Fruit fly (Drosophila melanogaster) whole organism, wandering third instar larva: ENCODE results near the gene CG33333.

Experiments
- Abd-B ChIP-seq: fragments of >200 bp; optimal IDR thresholded peaks from 2 replicates; lab custom pipeline; 2017; ENCODE audit warnings: missing biosample characterization, missing genetic modification characterization
- CG32264 ChIP-seq: fragments of 200-800 bp; sonication (Bioruptor generic); optimal IDR thresholded peaks from 2 replicates; lab custom pipeline; 2016; ENCODE audit warnings: missing biosample characterization, missing genetic modification characterization
- CG9705 ChIP-seq: fragments of 200-800 bp; sonication (Bioruptor generic); optimal IDR thresholded peaks from 2 replicates; lab custom pipeline; 2018; ENCODE audit warnings: missing biosample characterization, mild to moderate bottlenecking, missing genetic modification characterization
- CrebA ChIP-seq: fragments of 200-800 bp; sonication (Bioruptor generic); optimal IDR thresholded peaks from 2 replicates; lab custom pipeline; 2016; ENCODE audit warnings: missing biosample characterization, mild to moderate bottlenecking, missing genetic modification characterization, borderline replicate concordance
- Dfd ChIP-seq: fragments of >200 bp; optimal IDR thresholded peaks from 2 replicates; lab custom pipeline; 2017; ENCODE audit warnings: missing biosample characterization, missing genetic modification characterization
- Dif ChIP-seq: fragments of 200-275, 200-300 bp; sonication (Bioruptor generic); optimal IDR thresholded peaks from 2 replicates; lab custom pipeline; 2018; ENCODE audit warnings: missing biosample characterization, missing genetic modification characterization; ENCODE audit not compliant: partially characterized antibody
- GATAd ChIP-seq: sonication (Bioruptor generic); optimal IDR thresholded peaks from 2 replicates; lab custom pipeline; 2016; ENCODE audit warnings: missing biosample characterization, missing genetic modification characterization
- HLH106 ChIP-seq: fragments of 200-800 bp; optimal IDR thresholded peaks from 3 replicates; lab custom pipeline; 2019; ENCODE audit warnings: missing biosample characterization, mild to moderate bottlenecking, missing genetic modification characterization, moderate library complexity
- Hnf4 ChIP-seq: fragments of 200-800 bp; sonication (Bioruptor generic); optimal IDR thresholded peaks from 2 replicates; lab custom pipeline; 2016; ENCODE audit warnings: missing biosample characterization, mild to moderate bottlenecking, missing genetic modification characterization
- Hr78 ChIP-seq: fragments of >200 bp; optimal IDR thresholded peaks from 2 replicates; lab custom pipeline; 2017; ENCODE audit warnings: missing biosample characterization, missing genetic modification characterization
- Hr83 ChIP-seq: fragments of 200-300 bp; sonication (Bioruptor generic); optimal IDR thresholded peaks from 2 replicates; lab custom pipeline; 2016; ENCODE audit warnings: missing biosample characterization, mild to moderate bottlenecking, missing genetic modification characterization, moderate library complexity; ENCODE audit not compliant: poor library complexity, severe bottlenecking
- Jra ChIP-seq: sonication (Bioruptor generic); optimal IDR thresholded peaks from 2 replicates; lab custom pipeline; 2016; ENCODE audit warnings: missing biosample characterization, missing genetic modification characterization
- Mio ChIP-seq: sonication (Bioruptor generic); optimal IDR thresholded peaks from 2 replicates; lab custom pipeline; 2016; ENCODE audit warnings: missing biosample characterization, missing genetic modification characterization
- Myc ChIP-seq: fragments of >200 bp; optimal IDR thresholded peaks from 2 replicates; lab custom pipeline; 2017
- N ChIP-seq: fragments of >200 bp; optimal IDR thresholded peaks from 2 replicates; lab custom pipeline; 2018; ENCODE audit warnings: missing biosample characterization, missing external identifiers, missing genetic modification characterization
- OdsH ChIP-seq: fragments of 200-800 bp; sonication (Bioruptor generic); optimal IDR thresholded peaks from 2 replicates; lab custom pipeline; 2016; ENCODE audit warnings: missing biosample characterization, mild to moderate bottlenecking, missing genetic modification characterization
- Rel ChIP-seq, 2 experiments: fragments of 200-800 bp; sonication (Bioruptor generic) in 1 of 2; optimal IDR thresholded peaks; 2 replicates in 1 of 2; 3 replicates in 1 of 2; lab custom pipeline; 2016 to 2019; ENCODE audit warnings: mild to moderate bottlenecking in 2 of 2, missing biosample characterization in 2 of 2, missing genetic modification characterization in 2 of 2, moderate library complexity in 1 of 2
- Sp1 ChIP-seq: fragments of 200-800 bp; sonication (Bioruptor generic); optimal IDR thresholded peaks from 3 replicates; lab custom pipeline; 2019; ENCODE audit warnings: missing biosample characterization, mild to moderate bottlenecking, missing genetic modification characterization, moderate library complexity
- Vsx2 ChIP-seq: fragments of 200-300, 225-300 bp; sonication (Bioruptor generic); optimal IDR thresholded peaks from 2 replicates; lab custom pipeline; 2018; ENCODE audit warnings: missing biosample characterization, missing genetic modification characterization; ENCODE audit not compliant: partially characterized antibody
- br ChIP-seq: fragments of 200-800 bp; sonication (Bioruptor generic); optimal IDR thresholded peaks from 2 replicates; lab custom pipeline; 2016; ENCODE audit warnings: missing biosample characterization, missing genetic modification characterization
- brk ChIP-seq: fragments of 200-800 bp; sonication (Bioruptor generic); optimal IDR thresholded peaks from 2 replicates; lab custom pipeline; 2016; ENCODE audit warnings: missing biosample characterization, mild to moderate bottlenecking, missing genetic modification characterization
- dl ChIP-seq, 2 experiments: fragments of 175-275, 200-275 bp in 1 of 2; fragments of 200-275 bp in 1 of 2; sonication (Bioruptor generic); optimal IDR thresholded peaks; lab custom pipeline; 2018; ENCODE audit warnings: mild to moderate bottlenecking in 2 of 2, missing biosample characterization in 2 of 2, missing genetic modification characterization in 2 of 2, moderate library complexity in 2 of 2; ENCODE audit not compliant: partially characterized antibody in 2 of 2, insufficient read depth in 1 of 2
- dmrt93B ChIP-seq: fragments of 200-800 bp; sonication (Bioruptor generic); optimal IDR thresholded peaks from 2 replicates; lab custom pipeline; 2018; ENCODE audit warnings: missing biosample characterization, mild to moderate bottlenecking, missing genetic modification characterization
- dsf ChIP-seq: sonication (Bioruptor generic); optimal IDR thresholded peaks from 2 replicates; lab custom pipeline; 2016; ENCODE audit warnings: missing biosample characterization, missing genetic modification characterization, borderline replicate concordance
- ey ChIP-seq: fragments of 200-800 bp; sonication (Bioruptor generic); optimal IDR thresholded peaks from 2 replicates; lab custom pipeline; 2016; ENCODE audit warnings: missing biosample characterization, missing genetic modification characterization
- foxo ChIP-seq, 2 experiments: fragments of 200-800 bp; sonication (Bioruptor generic); optimal IDR thresholded peaks; 2 replicates in 1 of 2; 3 replicates in 1 of 2; lab custom pipeline; 2016 to 2017; ENCODE audit warnings: missing biosample characterization in 2 of 2, missing genetic modification characterization in 2 of 2
- fru ChIP-seq: fragments of 200-800 bp; sonication (Bioruptor generic); optimal IDR thresholded peaks from 3 replicates; lab custom pipeline; 2016; ENCODE audit warnings: missing biosample characterization, mild to moderate bottlenecking, missing genetic modification characterization
- h ChIP-seq: fragments of 200-800 bp; sonication (Bioruptor generic); optimal IDR thresholded peaks from 3 replicates; lab custom pipeline; 2016; ENCODE audit warnings: missing biosample characterization, mild to moderate bottlenecking, missing genetic modification characterization
- jim ChIP-seq: fragments of 175-275, 200-325 bp; sonication (Bioruptor generic); optimal IDR thresholded peaks from 2 replicates; lab custom pipeline; 2016; ENCODE audit warnings: missing biosample characterization, mild to moderate bottlenecking, missing genetic modification characterization
- lola ChIP-seq: fragments of >200 bp; optimal IDR thresholded peaks from 2 replicates; lab custom pipeline; 2017; ENCODE audit warnings: missing biosample characterization, missing genetic modification characterization
- pan ChIP-seq: fragments of >200 bp; optimal IDR thresholded peaks from 2 replicates; lab custom pipeline; 2017
- psq ChIP-seq: fragments of 200-800 bp; sonication (Bioruptor generic); optimal IDR thresholded peaks from 3 replicates; lab custom pipeline; 2017; ENCODE audit warnings: missing biosample characterization, mild to moderate bottlenecking, missing genetic modification characterization, moderate library complexity
- rgr ChIP-seq: fragments of 200-800 bp; sonication (Bioruptor generic); optimal IDR thresholded peaks from 3 replicates; lab custom pipeline; 2016; ENCODE audit warnings: missing biosample characterization, mild to moderate bottlenecking, missing genetic modification characterization
- sage ChIP-seq: fragments of 200-800 bp; sonication (Bioruptor generic); optimal IDR thresholded peaks from 2 replicates; lab custom pipeline; 2016; ENCODE audit warnings: missing biosample characterization, mild to moderate bottlenecking, missing genetic modification characterization
- sv ChIP-seq: fragments of 200-800 bp; sonication (Bioruptor generic); optimal IDR thresholded peaks from 3 replicates; lab custom pipeline; 2016; ENCODE audit warnings: missing biosample characterization, missing genetic modification characterization
- tai ChIP-seq: sonication (Bioruptor generic); optimal IDR thresholded peaks from 2 replicates; lab custom pipeline; 2016; ENCODE audit warnings: missing biosample characterization, missing genetic modification characterization
- usp ChIP-seq: fragments of >200 bp; optimal IDR thresholded peaks from 2 replicates; lab custom pipeline; 2017; ENCODE audit warnings: missing biosample characterization, missing genetic modification characterization
- woc ChIP-seq: sonication (Bioruptor generic); optimal IDR thresholded peaks from 2 replicates; lab custom pipeline; 2016; ENCODE audit warnings: missing biosample characterization, mild to moderate bottlenecking, missing genetic modification characterization

Gene CG33333

DNA sequence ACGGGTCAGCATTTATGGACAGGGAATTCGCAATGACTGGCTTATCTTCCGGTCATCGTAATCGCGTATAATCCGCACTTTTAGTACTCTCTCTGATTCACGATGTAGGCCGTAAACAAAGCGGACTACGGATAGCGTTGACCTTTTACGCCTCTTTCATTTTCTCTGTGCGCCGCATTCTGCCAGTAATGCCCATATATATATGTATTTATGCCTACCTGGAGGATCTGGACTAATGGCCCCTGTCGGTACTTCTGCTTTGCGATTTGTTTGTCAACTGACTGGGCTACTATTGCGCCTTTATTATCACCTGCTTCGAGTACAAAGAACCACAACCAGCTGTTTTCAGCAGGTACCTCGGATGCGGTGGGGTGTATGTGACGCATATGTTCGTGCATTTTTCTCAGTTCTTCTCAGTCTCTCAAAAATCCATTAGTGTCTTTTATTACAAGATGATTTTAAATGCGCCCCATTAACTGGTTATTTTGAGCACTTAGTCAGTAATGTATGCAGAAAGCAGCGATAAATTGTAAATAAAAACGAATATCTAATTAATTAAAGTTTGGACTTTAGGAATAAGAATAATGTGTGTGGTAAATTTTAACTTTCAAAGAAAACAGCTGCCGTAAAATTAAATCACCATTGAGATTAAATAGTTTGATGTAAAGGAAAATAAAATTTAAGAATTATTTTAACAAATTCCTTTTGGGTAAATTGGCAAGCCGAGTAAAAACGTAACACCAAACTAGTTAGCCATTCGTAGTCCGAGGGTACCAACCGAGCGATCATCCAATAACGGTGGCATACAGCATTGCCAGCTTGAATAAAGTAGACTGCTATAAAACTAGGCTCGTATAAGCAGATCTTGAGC lies 22.7 kb upstream of the CG33333 start, which contains the start of gene CREG:
TSS of gene CREG (minus strand) at position 323 of the 871 bp plus-strand sequence.
- TF ChIP-seq Vsx2 (GFP tag; lab: Kevin White, UChicago): no peak
- peak; percentile 42 for TF ChIP-seq Jra (GFP tag; lab: Kevin White, UChicago)
- TF ChIP-seq foxo (GFP tag; optimal IDR thresholded peaks at IDR 0.05; lab: Kevin White, UChicago): peak in 1 of 2 experiments; percentile 48
- TF ChIP-seq jim (GFP tag; lab: Kevin White, UChicago): no peak
- TF ChIP-seq sage (GFP tag; lab: Kevin White, UChicago): no peak
- peak; percentile 0 for TF ChIP-seq Dfd (GFP tag; lab: Kevin White, UChicago)
- TF ChIP-seq Hr78 (GFP tag; lab: Kevin White, UChicago): no peak
- peak; percentile 19 for TF ChIP-seq tai (GFP tag; lab: Kevin White, UChicago)
- peak; percentile 39 for TF ChIP-seq fru (GFP tag; lab: Kevin White, UChicago)
- TF ChIP-seq psq (GFP tag; lab: Kevin White, UChicago): peak; percentile 43
- TF ChIP-seq N: no peak
- no peak for TF ChIP-seq GATAd
- no peak for TF ChIP-seq dl (GFP tag; optimal IDR thresholded peaks at IDR 0.05; lab: Kevin White, UChicago; ENCODE audit: insufficient read depth in 1 of 2, partially characterized antibody in 2 of 2)
- no peak for TF ChIP-seq sv (GFP tag; lab: Kevin White, UChicago)
- no peak for TF ChIP-seq Rel (GFP tag; optimal IDR thresholded peaks at IDR 0.05; lab: Kevin White, UChicago)
- peak; percentile 34 for TF ChIP-seq Rel (tag; optimal IDR thresholded peaks at IDR 0.05; lab: Kevin White, UChicago)
- no peak for TF ChIP-seq dsf (GFP tag; lab: Kevin White, UChicago)
- TF ChIP-seq pan (lab: Kevin White, UChicago): peak; percentile 79
- TF ChIP-seq CG32264 (GFP tag; lab: Kevin White, UChicago): no peak
- TF ChIP-seq brk (GFP tag; lab: Kevin White, UChicago): no peak
- TF ChIP-seq dmrt93B (GFP tag; lab: Kevin White, UChicago): peak; percentile 37
- TF ChIP-seq Dif (GFP tag; lab: Kevin White, UChicago): no peak
- no peak for TF ChIP-seq h
- TF ChIP-seq CrebA (GFP tag; lab: Kevin White, UChicago): no peak
- peak; percentile 4 for TF ChIP-seq OdsH (GFP tag; lab: Kevin White, UChicago)
- TF ChIP-seq Sp1: peak; percentile 34
- peak; percentile 66 for TF ChIP-seq Hr83 (GFP tag; lab: Kevin White, UChicago)
- no peak for TF ChIP-seq Hnf4 (GFP tag; lab: Kevin White, UChicago)
- no peak for TF ChIP-seq usp (GFP tag; lab: Kevin White, UChicago)
- peak; percentile 70 for TF ChIP-seq woc (GFP tag; lab: Kevin White, UChicago)
- TF ChIP-seq Mio: no peak
- peak; percentile 32 for TF ChIP-seq ey
- TF ChIP-seq HLH106 (tag; lab: Kevin White, UChicago): peak; percentile 15
- no peak for TF ChIP-seq CG9705 (GFP tag; lab: Kevin White, UChicago)
- TF ChIP-seq br (GFP tag; lab: Kevin White, UChicago): peak; percentile 5
- no peak for TF ChIP-seq Myc (lab: Kevin White, UChicago)
- TF ChIP-seq rgr (GFP tag; lab: Kevin White, UChicago): peak; percentile 32
- TF ChIP-seq Abd-B (GFP tag; lab: Kevin White, UChicago): no peak
- no peak for TF ChIP-seq lola (GFP tag; lab: Kevin White, UChicago)
- TF ChIP-seq, all 38 proteins: peak for 17

DNA sequence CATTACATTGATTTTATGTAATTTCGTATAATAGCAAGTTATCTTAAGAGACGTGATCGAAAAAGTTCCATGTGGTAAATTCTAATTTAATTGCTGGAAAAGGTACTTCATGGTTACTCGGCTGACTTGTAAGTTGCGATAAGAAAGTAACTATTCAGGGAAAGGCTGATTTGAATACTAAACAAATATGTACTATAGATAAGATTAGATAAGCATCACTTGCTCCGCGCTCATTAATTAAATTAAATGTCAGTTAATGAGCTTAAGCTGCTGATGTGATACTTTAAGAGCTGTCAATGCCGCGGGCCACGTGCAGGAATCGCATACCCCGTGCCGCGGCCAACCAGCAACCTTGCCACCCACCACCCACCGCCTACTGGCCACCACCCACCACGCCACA lies 17.2 kb upstream of the CG33333 start:
- no peak for TF ChIP-seq Abd-B (GFP tag; lab: Kevin White, UChicago)
- TF ChIP-seq CG9705 (GFP tag; lab: Kevin White, UChicago): no peak
